Fruit fly (Drosophila melanogaster) Kc167 (cell line): ENCODE data around the gene par-6.

Experiments used
- h ChIP-seq: fragments of >200 bp; optimal IDR thresholded peaks from 3 replicates; lab custom pipeline; 2018; ENCODE audit warnings: missing external identifiers
- psq ChIP-seq: fragments of >200 bp; optimal IDR thresholded peaks from 2 replicates; lab custom pipeline; 2017; ENCODE audit warnings: missing external identifiers

dm6 chrX:17738474-17738838 lies 35.3 kb downstream of the par-6 start:
- no peak for TF ChIP-seq psq
- TF ChIP-seq h (lab: Kevin White, UChicago): no peak
